Worm (Caenorhabditis elegans): ENCODE measurements around the gene clec-231.

clec-231 gene

ce11 chrV:15392064-15392463 lies 41.5 kb upstream of the clec-231 start:
- TF ChIP-seq ZK337.2 (GFP tag; IDR thresholded peaks at IDR 0.05) (no peak), lin-38 (GFP tag; IDR thresholded peaks at IDR 0.05) (peak; percentile 53)

- 0 out of 2 replicates have a peak, but pooled peaks have one; percentile 24 for TF ChIP-seq php-3 (GFP tag; IDR thresholded peaks at IDR 0.05)
- no peak for TF ChIP-seq R02D3.7 (tag; optimal IDR thresholded peaks at IDR 0.05)
These were observed 38.4 kb upstream of the clec-231 start, which contains the start of gene srh-170 for ce11 chrV:15388820-15389384. srh-170 (minus strand) TSS chrV:15388870.

- TF ChIP-seq lsy-2 (tag; optimal IDR thresholded peaks at IDR 0.05) (no peak), ZK337.2 (GFP tag; IDR thresholded peaks at IDR 0.05) (no peak), fos-1 (tag; optimal IDR thresholded peaks at IDR 0.05) (no peak), hmg-1.1 (GFP tag; IDR thresholded peaks at IDR 0.05) (no peak), set-16 (GFP tag; IDR thresholded peaks at IDR 0.05) (no peak), Y5F2A.4 (GFP tag; optimal IDR thresholded peaks at IDR 0.05) (no peak), T26A8.4 (GFP tag; IDR thresholded peaks at IDR 0.05) (no peak), mep-1 (tag; optimal IDR thresholded peaks at IDR 0.05) (no peak), ceh-62 (tag; optimal IDR thresholded peaks at IDR 0.05) (no peak), hif-1 (tag; optimal IDR thresholded peaks at IDR 0.05) (no peak), zip-2 (tag; optimal IDR thresholded peaks at IDR 0.05) (no peak), mdl-1 (tag; optimal IDR thresholded peaks at IDR 0.05) (no peak), vab-7 (GFP tag; IDR thresholded peaks at IDR 0.05) (no peak), lin-38 (GFP tag; IDR thresholded peaks at IDR 0.05) (no peak), tra-1 (GFP tag; IDR thresholded peaks at IDR 0.05) (no peak)
These were observed 34.2 kb upstream of the clec-231 start, which contains the start of gene str-102 for ce11 chrV:15384733-15385132. str-102 (plus strand) TSS chrV:15385033.

ce11 chrV:15383739-15384138 lies 33.2 kb upstream of the clec-231 start, which contains the start of gene str-88:
str-88 (minus strand) TSS chrV:15383839.
- TF ChIP-seq cey-2 (tag; optimal IDR thresholded peaks at IDR 0.05; ENCODE audit: borderline replicate concordance, insufficient read depth) (no peak), zag-1 (tag; optimal IDR thresholded peaks at IDR 0.05) (no peak)

- no peak for TF ChIP-seq lin-39 (tag; optimal IDR thresholded peaks at IDR 0.05)
- peak; percentile 93 for TF ChIP-seq nhr-28 (tag; optimal IDR thresholded peaks at IDR 0.05)
- peak; percentile 81 for TF ChIP-seq nhr-77 (tag; optimal IDR thresholded peaks at IDR 0.05)
- TF ChIP-seq lin-13 (GFP tag; optimal IDR thresholded peaks at IDR 0.05): no peak
- no peak for TF ChIP-seq daf-16 (GFP tag; optimal IDR thresholded peaks at IDR 0.05)
- TF ChIP-seq daf-16 (tag; optimal IDR thresholded peaks at IDR 0.05): peak; percentile 69
- peak; percentile 12 for TF ChIP-seq pqm-1 (tag; optimal IDR thresholded peaks at IDR 0.05)
These were observed 30.3 kb upstream of the clec-231 start, which contains the start of gene dhs-23 for ce11 chrV:15380857-15381256. dhs-23 (plus strand) TSS chrV:15381219.

- TF ChIP-seq aha-1 (tag) (no peak), dmd-8 (GFP tag; IDR thresholded peaks at IDR 0.05) (no peak), mdt-29 (GFP tag; IDR thresholded peaks at IDR 0.05) (no peak), nhr-10 (tag; optimal IDR thresholded peaks at IDR 0.05) (no peak), hlh-11 (tag; optimal IDR thresholded peaks at IDR 0.05) (no peak), lin-39 (tag; optimal IDR thresholded peaks at IDR 0.05) (no peak), unc-130 (GFP tag; optimal IDR thresholded peaks at IDR 0.05) (no peak), Y48G9A.11 (GFP tag; IDR thresholded peaks at IDR 0.05) (no peak), F44E2.7 (GFP tag; IDR thresholded peaks at IDR 0.05) (no peak), snpc-4 (tag; optimal IDR thresholded peaks at IDR 0.05) (no peak), arid-1 (GFP tag; conservative IDR thresholded peaks at IDR 0.05) (no peak), madf-9 (GFP tag; conservative IDR thresholded peaks at IDR 0.05) (no peak), nhr-111 (GFP tag; optimal IDR thresholded peaks at IDR 0.05) (no peak), dve-1 (tag; optimal IDR thresholded peaks at IDR 0.05; ENCODE audit: insufficient read depth) (no peak), F26F4.8 (GFP tag; conservative IDR thresholded peaks at IDR 0.05) (no peak), mdl-1 (tag; optimal IDR thresholded peaks at IDR 0.05) (no peak), ceh-62 (tag; optimal IDR thresholded peaks at IDR 0.05) (no peak), Y105C5A.15 (GFP tag; IDR thresholded peaks at IDR 0.05) (no peak), snpc-1.2 (GFP tag; IDR thresholded peaks at IDR 0.05) (no peak)
These were observed 29.3 kb upstream of the clec-231 start, which contains the start of gene srh-251 for ce11 chrV:15379817-15380216. srh-251 (minus strand) TSS chrV:15379917.

Measured in whole organism, L4 larva.